Fruit fly (Drosophila melanogaster) whole organism, prepupa: Measurements from ENCODE around the gene CG7332.

Experiments used
- Blimp-1 ChIP-seq: fragments of 200-800 bp; sonication (Bioruptor generic); optimal IDR thresholded peaks from 3 replicates; lab custom pipeline; 2017; ENCODE audit warnings: missing biosample characterization, missing genetic modification characterization, mild to moderate bottlenecking, moderate library complexity, missing genetic modification reagents
- CG10631 ChIP-seq: fragments of 200-800 bp; sonication (Bioruptor generic); optimal IDR thresholded peaks from 2 replicates; lab custom pipeline; 2016; ENCODE audit warnings: missing biosample characterization, missing genetic modification characterization
- CG10669 ChIP-seq: fragments of 200-800 bp; sonication (Bioruptor generic); optimal IDR thresholded peaks from 3 replicates; lab custom pipeline; 2018; ENCODE audit warnings: missing biosample characterization, mild to moderate bottlenecking, missing genetic modification characterization, moderate library complexity
- CG11294 ChIP-seq: fragments of 200-800 bp; sonication (Bioruptor generic); IDR thresholded peaks from 2 replicates; pipeline ENCODE4 v1.3.6; 2022; ENCODE audit warnings: missing biosample characterization, missing genetic modification characterization
- CG11762 ChIP-seq: fragments of 200-800 bp; sonication (Bioruptor generic); optimal IDR thresholded peaks from 3 replicates; lab custom pipeline; 2016; ENCODE audit warnings: missing biosample characterization, missing genetic modification characterization; ENCODE audit not compliant: insufficient read depth
- CG11902 ChIP-seq: fragments of 200-800 bp; sonication (Bioruptor generic); optimal IDR thresholded peaks from 3 replicates; lab custom pipeline; 2016; ENCODE audit warnings: missing biosample characterization, missing genetic modification characterization
- CG15336 ChIP-seq: fragments of 200-800 bp; sonication (Bioruptor generic); IDR thresholded peaks from 2 replicates; pipeline ENCODE4 v1.3.6; 2022; ENCODE audit warnings: missing biosample characterization, missing genetic modification characterization
- CG1621 ChIP-seq: fragments of 200-800 bp; sonication (Bioruptor generic); optimal IDR thresholded peaks from 3 replicates; lab custom pipeline; 2018; ENCODE audit warnings: missing biosample characterization, mild to moderate bottlenecking, missing genetic modification characterization
- CG16779 ChIP-seq: fragments of 200-800 bp; sonication (Bioruptor generic); optimal IDR thresholded peaks from 3 replicates; lab custom pipeline; 2017; ENCODE audit warnings: missing biosample characterization, mild to moderate bottlenecking, missing genetic modification characterization
- CG3032 ChIP-seq: fragments of 200-800 bp; optimal IDR thresholded peaks from 2 replicates; lab custom pipeline; 2019; ENCODE audit warnings: missing biosample characterization, mild to moderate bottlenecking, missing genetic modification characterization, moderate library complexity
- CG31627 ChIP-seq: fragments of 200-800 bp; sonication (Bioruptor generic); optimal IDR thresholded peaks from 3 replicates; lab custom pipeline; 2016; ENCODE audit warnings: missing biosample characterization, missing genetic modification characterization
- CG32006 ChIP-seq: fragments of 200-800 bp; sonication (Bioruptor generic); optimal IDR thresholded peaks from 3 replicates; lab custom pipeline; 2017; ENCODE audit warnings: missing biosample characterization, mild to moderate bottlenecking, missing genetic modification characterization
- CG34406 ChIP-seq: fragments of 200-800 bp; sonication (Bioruptor generic); optimal IDR thresholded peaks from 3 replicates; lab custom pipeline; 2016; ENCODE audit warnings: missing biosample characterization, missing genetic modification characterization
- CG3919 ChIP-seq: fragments of 200-800 bp; sonication (Bioruptor generic); optimal IDR thresholded peaks from 3 replicates; lab custom pipeline; 2016; ENCODE audit warnings: missing biosample characterization, missing genetic modification characterization
- CG4318 ChIP-seq: fragments of 200-800 bp; sonication (Bioruptor generic); optimal IDR thresholded peaks from 3 replicates; lab custom pipeline; 2017; ENCODE audit warnings: missing biosample characterization, mild to moderate bottlenecking, missing genetic modification characterization
- CG6163 ChIP-seq: fragments of 200-800 bp; sonication (Bioruptor generic); IDR thresholded peaks from 3 replicates; pipeline ENCODE4 v1.3.6; 2022; ENCODE audit warnings: missing biosample characterization, missing genetic modification characterization
- CG6276 ChIP-seq: fragments of 200-800 bp; sonication (Bioruptor generic); optimal IDR thresholded peaks from 2 replicates; lab custom pipeline; 2017; ENCODE audit warnings: missing biosample characterization, mild to moderate bottlenecking, missing genetic modification characterization
- CG6808 ChIP-seq: fragments of 200-800 bp; sonication (Bioruptor generic); optimal IDR thresholded peaks from 3 replicates; lab custom pipeline; 2017; ENCODE audit warnings: missing biosample characterization, missing genetic modification characterization, mild to moderate bottlenecking, moderate library complexity, missing genetic modification reagents
- CG6854 ChIP-seq: fragments of 200-800 bp; sonication (Bioruptor generic); optimal IDR thresholded peaks from 2 replicates; lab custom pipeline; 2017; ENCODE audit warnings: missing biosample characterization, mild to moderate bottlenecking, missing genetic modification characterization
- CG7368 ChIP-seq: fragments of 200-800 bp; sonication (Bioruptor generic); optimal IDR thresholded peaks from 3 replicates; lab custom pipeline; 2016; ENCODE audit warnings: missing biosample characterization, missing genetic modification characterization
- CG8119 ChIP-seq: fragments of 200-800 bp; sonication (Bioruptor generic); IDR thresholded peaks from 3 replicates; pipeline ENCODE4 v1.3.6; 2022; ENCODE audit warnings: missing biosample characterization, missing genetic modification characterization
- CG8319 ChIP-seq: fragments of 200-800 bp; sonication (Bioruptor generic); optimal IDR thresholded peaks from 3 replicates; lab custom pipeline; 2016; ENCODE audit warnings: missing biosample characterization, missing genetic modification characterization
- CG9139 ChIP-seq: fragments of 200-800 bp; sonication (Bioruptor generic); optimal IDR thresholded peaks from 3 replicates; lab custom pipeline; 2017; ENCODE audit warnings: missing biosample characterization, mild to moderate bottlenecking, missing genetic modification characterization
- Eip75B ChIP-seq: fragments of 200-800 bp; sonication (Bioruptor generic); optimal IDR thresholded peaks from 3 replicates; lab custom pipeline; 2016; ENCODE audit warnings: missing biosample characterization, missing genetic modification characterization
- Eip78C ChIP-seq: fragments of 200-800 bp; sonication (Bioruptor generic); peaks from one replicate; lab custom pipeline; 2016; ENCODE audit warnings: missing biosample characterization, missing genetic modification characterization
- Gug ChIP-seq: fragments of 200-800 bp; sonication (Bioruptor generic); IDR thresholded peaks from 2 replicates; pipeline ENCODE4 v1.3.6; 2022; ENCODE audit warnings: missing biosample characterization, missing genetic modification characterization
- Hr38 ChIP-seq: sonication (Bioruptor generic); optimal IDR thresholded peaks from 2 replicates; lab custom pipeline; 2016; ENCODE audit warnings: missing biosample characterization, missing genetic modification characterization
- Hr39 ChIP-seq: fragments of 200-800 bp; sonication (Bioruptor generic); optimal IDR thresholded peaks from 2 replicates; lab custom pipeline; 2016; ENCODE audit warnings: missing biosample characterization, missing genetic modification characterization
- Hr4 ChIP-seq: fragments of 200-800 bp; sonication (Bioruptor generic); optimal IDR thresholded peaks from 3 replicates; lab custom pipeline; 2016; ENCODE audit warnings: missing biosample characterization, missing genetic modification characterization
- Lpt ChIP-seq: fragments of 200-800 bp; sonication (Bioruptor generic); optimal IDR thresholded peaks from 3 replicates; lab custom pipeline; 2016; ENCODE audit warnings: missing biosample characterization, missing genetic modification characterization
- Met ChIP-seq: fragments of 200-800 bp; sonication (Bioruptor generic); optimal IDR thresholded peaks from 3 replicates; lab custom pipeline; 2016; ENCODE audit warnings: missing biosample characterization, missing genetic modification characterization
- Smox ChIP-seq: fragments of 200-800 bp; sonication (Bioruptor generic); optimal IDR thresholded peaks from 3 replicates; lab custom pipeline; 2016; ENCODE audit warnings: missing biosample characterization, missing genetic modification characterization
- Sox102F ChIP-seq: fragments of 200-800 bp; sonication (Bioruptor generic); optimal IDR thresholded peaks from 2 replicates; lab custom pipeline; 2016; ENCODE audit warnings: missing biosample characterization, mild to moderate bottlenecking, missing genetic modification characterization
- Sox14 ChIP-seq: fragments of 200-800 bp; sonication (Bioruptor generic); optimal IDR thresholded peaks from 3 replicates; lab custom pipeline; 2016; ENCODE audit warnings: missing biosample characterization, missing genetic modification characterization
- Sox15 ChIP-seq: fragments of 200-800 bp; sonication (Bioruptor generic); optimal IDR thresholded peaks from 3 replicates; lab custom pipeline; 2016; ENCODE audit warnings: missing biosample characterization, missing genetic modification characterization
- acj6 ChIP-seq: fragments of 200-800 bp; sonication (Bioruptor generic); optimal IDR thresholded peaks from 3 replicates; lab custom pipeline; 2016; ENCODE audit warnings: missing biosample characterization, missing genetic modification characterization
- cyc ChIP-seq: fragments of 200-800 bp; sonication (Bioruptor generic); optimal IDR thresholded peaks from 3 replicates; lab custom pipeline; 2016; ENCODE audit warnings: missing biosample characterization, missing genetic modification characterization
- dac ChIP-seq: fragments of 200-800 bp; sonication (Bioruptor generic); optimal IDR thresholded peaks from 2 replicates; lab custom pipeline; 2017; ENCODE audit warnings: missing biosample characterization, mild to moderate bottlenecking, missing genetic modification characterization
- dsx ChIP-seq: fragments of 200-800 bp; optimal IDR thresholded peaks from 3 replicates; lab custom pipeline; 2019; ENCODE audit warnings: missing biosample characterization, mild to moderate bottlenecking, missing genetic modification characterization, moderate library complexity; ENCODE audit not compliant: poor library complexity, severe bottlenecking
- esn ChIP-seq: fragments of 200-800 bp; sonication (Bioruptor generic); optimal IDR thresholded peaks from 2 replicates; lab custom pipeline; 2016; ENCODE audit warnings: missing biosample characterization, mild to moderate bottlenecking, missing genetic modification characterization, moderate library complexity
- fd59A ChIP-seq: fragments of 200-800 bp; sonication (Bioruptor generic); optimal IDR thresholded peaks from 2 replicates; lab custom pipeline; 2017; ENCODE audit warnings: missing biosample characterization, mild to moderate bottlenecking, missing genetic modification characterization, missing genetic modification reagents
- fd85E ChIP-seq: fragments of 200-800 bp; sonication (Bioruptor generic); optimal IDR thresholded peaks from 3 replicates; lab custom pipeline; 2016; ENCODE audit warnings: missing biosample characterization, missing genetic modification characterization
- fkh ChIP-seq: fragments of 200-800 bp; sonication (Bioruptor generic); optimal IDR thresholded peaks from 3 replicates; lab custom pipeline; 2017; ENCODE audit warnings: missing biosample characterization, mild to moderate bottlenecking, missing genetic modification characterization, moderate library complexity
- net ChIP-seq: fragments of 200-800 bp; sonication (Bioruptor generic); optimal IDR thresholded peaks from 3 replicates; lab custom pipeline; 2016; ENCODE audit warnings: missing biosample characterization, missing genetic modification characterization
- salr ChIP-seq, 2 experiments: fragments of 200-800 bp; sonication (Bioruptor generic); optimal IDR thresholded peaks; 3 replicates each; lab custom pipeline; 2016 to 2018; ENCODE audit warnings: missing biosample characterization in 2 of 2, missing genetic modification characterization in 2 of 2, mild to moderate bottlenecking in 1 of 2
- ss ChIP-seq, 2 experiments: fragments of 200-800 bp; sonication (Bioruptor generic); optimal IDR thresholded peaks; 2 replicates in 1 of 2; 3 replicates in 1 of 2; lab custom pipeline; 2017 to 2018; ENCODE audit warnings: mild to moderate bottlenecking in 2 of 2, missing biosample characterization in 2 of 2, missing genetic modification characterization in 2 of 2, moderate library complexity in 1 of 2
- svp ChIP-seq: fragments of 200-800 bp; sonication (Bioruptor generic); peaks from one replicate; lab custom pipeline; 2016; ENCODE audit warnings: missing biosample characterization, missing genetic modification characterization
- topi ChIP-seq: fragments of 200-800 bp; sonication (Bioruptor generic); optimal IDR thresholded peaks from 3 replicates; lab custom pipeline; 2016; ENCODE audit warnings: missing biosample characterization, missing genetic modification characterization

The CG7332 gene

dm6 chrX:18923531-18923930 is 39.2 kb downstream of the CG7332 start (continued):
- TF ChIP-seq Eip78C (GFP tag; lab: Kevin White, UChicago) (peak; percentile 91), CG34406 (GFP tag; lab: Kevin White, UChicago) (peak; percentile 42), Hr4 (GFP tag; lab: Kevin White, UChicago) (peak; percentile 40), esn (peak; percentile 42), CG16779 (tag; lab: Kevin White, UChicago) (peak; percentile 26), CG6808 (GFP tag; lab: Kevin White, UChicago) (peak; percentile 79), CG7368 (peak; percentile 44), Met (GFP tag; lab: Kevin White, UChicago) (peak; percentile 46), acj6 (peak; percentile 72), CG8319 (peak; percentile 6), CG6163 (GFP tag; lab: Robert Waterston, UW) (peak; percentile 85), CG10631 (GFP tag; lab: Kevin White, UChicago) (peak; percentile 77), Hr38 (GFP tag; lab: Kevin White, UChicago) (no peak), CG9139 (GFP tag; lab: Kevin White, UChicago) (peak; percentile 62), cyc (GFP tag; lab: Kevin White, UChicago) (peak; percentile 44), Sox14 (GFP tag; lab: Kevin White, UChicago) (peak; percentile 67), CG3032 (tag; lab: Kevin White, UChicago) (peak; percentile 79), CG6854 (GFP tag; lab: Kevin White, UChicago) (no peak), Smox (GFP tag; lab: Kevin White, UChicago) (peak; percentile 38), svp (GFP tag; lab: Kevin White, UChicago) (peak; percentile 72), ss (GFP tag; optimal IDR thresholded peaks at IDR 0.05; lab: Kevin White, UChicago) (peak; percentile 57 to 75), Sox102F (GFP tag; lab: Kevin White, UChicago) (peak; percentile 19), fkh (no peak), CG11294 (peak; percentile 51), CG10669 (peak; percentile 81), Hr39 (GFP tag; lab: Kevin White, UChicago) (peak; percentile 60), CG32006 (GFP tag; lab: Kevin White, UChicago) (peak; percentile 66), CG6276 (peak; percentile 29), CG4318 (peak; percentile 21), CG11902 (GFP tag; lab: Kevin White, UChicago) (no peak), dsx (GFP tag; lab: Kevin White, UChicago) (peak; percentile 75)

dm6 chrX:18924713-18925112 is 40.4 kb downstream of the CG7332 start:
- TF ChIP-seq Hr4 (GFP tag; lab: Kevin White, UChicago) = peak; percentile 75
- TF ChIP-seq Hr39 (GFP tag; lab: Kevin White, UChicago) = peak; percentile 61
- TF ChIP-seq CG1621 (tag; lab: Kevin White, UChicago) = peak; percentile 8
- peak; percentile 63 for TF ChIP-seq net (GFP tag; lab: Kevin White, UChicago)
- TF ChIP-seq CG6276 = peak; percentile 74
- TF ChIP-seq fd85E (GFP tag; lab: Kevin White, UChicago) = no peak
- TF ChIP-seq CG4318 = peak; percentile 79
- TF ChIP-seq CG8119 = peak; percentile 79
- peak; percentile 56 for TF ChIP-seq Lpt (GFP tag; lab: Kevin White, UChicago)
- TF ChIP-seq CG7368 = peak; percentile 14
- TF ChIP-seq CG11294 = no peak
- TF ChIP-seq topi (GFP tag; lab: Kevin White, UChicago) = peak; percentile 76
- TF ChIP-seq CG31627 (GFP tag; lab: Kevin White, UChicago) = peak; percentile 44
- TF ChIP-seq CG6808 (GFP tag; lab: Kevin White, UChicago) = peak; percentile 69
- peak; percentile 58 for TF ChIP-seq CG10669
- TF ChIP-seq CG3919 = peak; percentile 63
- TF ChIP-seq Eip75B (GFP tag; lab: Kevin White, UChicago) = peak; percentile 67
- peak in 1 of 2 experiments; percentile 78 for TF ChIP-seq salr (GFP tag; optimal IDR thresholded peaks at IDR 0.05; lab: Kevin White, UChicago)
- TF ChIP-seq Eip78C (GFP tag; lab: Kevin White, UChicago) = peak; percentile 95
- TF ChIP-seq Sox102F (GFP tag; lab: Kevin White, UChicago) = peak; percentile 61
- peak; percentile 68 for TF ChIP-seq CG3032 (tag; lab: Kevin White, UChicago)
- TF ChIP-seq Sox14 (GFP tag; lab: Kevin White, UChicago) = peak; percentile 68
- TF ChIP-seq dac (GFP tag; lab: Kevin White, UChicago) = peak; percentile 62
- TF ChIP-seq CG11762 = peak; percentile 54
- TF ChIP-seq CG15336 = peak; percentile 73
- TF ChIP-seq CG11902 (GFP tag; lab: Kevin White, UChicago) = peak; percentile 4
- no peak for TF ChIP-seq Blimp-1
- TF ChIP-seq Gug = peak; percentile 36; the same call in 1 of the 2 replicates
- peak; percentile 70 for TF ChIP-seq fd59A (GFP tag; lab: Kevin White, UChicago)
- peak; percentile 93 for TF ChIP-seq dsx (GFP tag; lab: Kevin White, UChicago)
- TF ChIP-seq Sox15 (GFP tag; lab: Kevin White, UChicago) = peak; percentile 24
